Worm (Caenorhabditis elegans): ENCODE data around the gene tlp-1.
"Not testable (repeated sequence)": the region's sequence is repeated elsewhere in the genome, so short reads cannot be mapped to it uniquely, and the experiment has no call there.

- TF ChIP-seq T22C8.4, flt-1 (GFP tag; IDR thresholded peaks at IDR 0.05): not testable (repeated sequence)
Measured at ce11 chrIV:13652023-13652422, 51.9 kb downstream of the tlp-1 start, which contains the start of gene Y45F10C.6.
